Fruit fly (Drosophila melanogaster) whole organism, wandering third instar larva: ENCODE measurements around the gene bbg.

ENCODE experiments used
- CG9705 ChIP-seq: fragments of 200-800 bp; sonication (Bioruptor generic); optimal IDR thresholded peaks from 2 replicates; lab custom pipeline; 2018; ENCODE audit warnings: missing biosample characterization, mild to moderate bottlenecking, missing genetic modification characterization
- Dfd ChIP-seq: fragments of >200 bp; optimal IDR thresholded peaks from 2 replicates; lab custom pipeline; 2017; ENCODE audit warnings: missing biosample characterization, missing genetic modification characterization
- Dif ChIP-seq: fragments of 200-275, 200-300 bp; sonication (Bioruptor generic); optimal IDR thresholded peaks from 2 replicates; lab custom pipeline; 2018; ENCODE audit warnings: missing biosample characterization, missing genetic modification characterization; ENCODE audit not compliant: partially characterized antibody
- HLH106 ChIP-seq: fragments of 200-800 bp; optimal IDR thresholded peaks from 3 replicates; lab custom pipeline; 2019; ENCODE audit warnings: missing biosample characterization, mild to moderate bottlenecking, missing genetic modification characterization, moderate library complexity
- Hr83 ChIP-seq: fragments of 200-300 bp; sonication (Bioruptor generic); optimal IDR thresholded peaks from 2 replicates; lab custom pipeline; 2016; ENCODE audit warnings: missing biosample characterization, mild to moderate bottlenecking, missing genetic modification characterization, moderate library complexity; ENCODE audit not compliant: poor library complexity, severe bottlenecking
- Mio ChIP-seq: sonication (Bioruptor generic); optimal IDR thresholded peaks from 2 replicates; lab custom pipeline; 2016; ENCODE audit warnings: missing biosample characterization, missing genetic modification characterization
- Sp1 ChIP-seq: fragments of 200-800 bp; sonication (Bioruptor generic); optimal IDR thresholded peaks from 3 replicates; lab custom pipeline; 2019; ENCODE audit warnings: missing biosample characterization, mild to moderate bottlenecking, missing genetic modification characterization, moderate library complexity
- Vsx2 ChIP-seq: fragments of 200-300, 225-300 bp; sonication (Bioruptor generic); optimal IDR thresholded peaks from 2 replicates; lab custom pipeline; 2018; ENCODE audit warnings: missing biosample characterization, missing genetic modification characterization; ENCODE audit not compliant: partially characterized antibody
- dl ChIP-seq, 2 experiments: fragments of 175-275, 200-275 bp in 1 of 2; fragments of 200-275 bp in 1 of 2; sonication (Bioruptor generic); optimal IDR thresholded peaks; lab custom pipeline; 2018; ENCODE audit warnings: mild to moderate bottlenecking in 2 of 2, missing biosample characterization in 2 of 2, missing genetic modification characterization in 2 of 2, moderate library complexity in 2 of 2; ENCODE audit not compliant: partially characterized antibody in 2 of 2, insufficient read depth in 1 of 2
- foxo ChIP-seq, 2 experiments: fragments of 200-800 bp; sonication (Bioruptor generic); optimal IDR thresholded peaks; 2 replicates in 1 of 2; 3 replicates in 1 of 2; lab custom pipeline; 2016 to 2017; ENCODE audit warnings: missing biosample characterization in 2 of 2, missing genetic modification characterization in 2 of 2
- fru ChIP-seq: fragments of 200-800 bp; sonication (Bioruptor generic); optimal IDR thresholded peaks from 3 replicates; lab custom pipeline; 2016; ENCODE audit warnings: missing biosample characterization, mild to moderate bottlenecking, missing genetic modification characterization
- h ChIP-seq: fragments of 200-800 bp; sonication (Bioruptor generic); optimal IDR thresholded peaks from 3 replicates; lab custom pipeline; 2016; ENCODE audit warnings: missing biosample characterization, mild to moderate bottlenecking, missing genetic modification characterization
- psq ChIP-seq: fragments of 200-800 bp; sonication (Bioruptor generic); optimal IDR thresholded peaks from 3 replicates; lab custom pipeline; 2017; ENCODE audit warnings: missing biosample characterization, mild to moderate bottlenecking, missing genetic modification characterization, moderate library complexity
- tai ChIP-seq: sonication (Bioruptor generic); optimal IDR thresholded peaks from 2 replicates; lab custom pipeline; 2016; ENCODE audit warnings: missing biosample characterization, missing genetic modification characterization
- woc ChIP-seq: sonication (Bioruptor generic); optimal IDR thresholded peaks from 2 replicates; lab custom pipeline; 2016; ENCODE audit warnings: missing biosample characterization, mild to moderate bottlenecking, missing genetic modification characterization

The bbg gene

DNA sequence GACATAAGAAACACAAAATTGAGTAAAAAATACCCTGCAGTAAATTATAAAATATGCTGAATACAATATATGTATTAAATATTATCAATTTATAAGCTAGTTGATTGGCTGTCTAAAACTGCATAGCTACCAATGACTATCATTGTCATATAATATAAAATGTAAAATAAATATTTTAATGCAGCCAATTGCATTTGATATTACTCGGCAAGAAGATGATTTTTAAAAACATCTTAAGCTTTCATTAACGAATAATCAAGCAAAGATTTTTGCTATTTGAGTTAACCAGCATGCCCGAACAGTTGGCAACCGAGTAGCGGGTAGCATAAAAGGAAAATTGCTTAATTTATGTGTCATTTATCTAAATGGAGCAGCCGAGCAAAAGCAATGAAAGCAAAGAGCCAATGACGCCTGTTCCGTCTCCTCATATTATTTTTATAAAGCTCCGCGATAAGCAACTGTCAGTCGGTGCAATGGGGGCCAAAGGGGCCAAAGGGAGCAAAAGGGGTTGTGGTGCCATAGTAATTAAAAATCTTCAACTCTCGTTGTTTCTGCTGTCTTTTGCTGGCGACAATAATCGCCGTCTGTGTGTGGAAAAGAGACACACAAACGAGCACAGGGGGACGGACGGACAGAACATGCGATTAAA is 172.8 kb downstream of the bbg start:
- TF ChIP-seq dl (GFP tag; optimal IDR thresholded peaks at IDR 0.05; lab: Kevin White, UChicago; ENCODE audit: insufficient read depth in 1 of 2, partially characterized antibody in 2 of 2) (no peak), CG9705 (no peak), Dif (GFP tag; lab: Kevin White, UChicago) (no peak), fru (GFP tag; lab: Kevin White, UChicago) (peak; percentile 31), Hr83 (GFP tag; lab: Kevin White, UChicago) (no peak), HLH106 (tag; lab: Kevin White, UChicago) (peak; percentile 39), tai (GFP tag; lab: Kevin White, UChicago) (no peak), Mio (no peak), woc (no peak), psq (peak; percentile 21), Dfd (no peak), foxo (GFP tag; optimal IDR thresholded peaks at IDR 0.05; lab: Kevin White, UChicago) (peak in 1 of 2 experiments; percentile 22), Vsx2 (no peak), Sp1 (peak; percentile 3), h (GFP tag; lab: Kevin White, UChicago) (no peak)
